Worm (Caenorhabditis elegans) whole organism, young adult: ENCODE results near the gene str-118.

Experiments used
- nfya-1 ChIP-seq: sonication (generic microtip); optimal IDR thresholded peaks from 2 replicates; lab custom pipeline; 2017; ENCODE audit warnings: antibody characterized with exemption, missing compliant biosample characterization, missing genetic modification characterization, borderline replicate concordance; ENCODE audit not compliant: insufficient read depth
- sea-2 ChIP-seq: fragments of 200-800 bp; sonication (Bioruptor generic); IDR thresholded peaks from 2 replicates; pipeline ENCODE4 v1.3.6; 2022; ENCODE audit warnings: missing genetic modification characterization, missing compliant biosample characterization

DNA sequence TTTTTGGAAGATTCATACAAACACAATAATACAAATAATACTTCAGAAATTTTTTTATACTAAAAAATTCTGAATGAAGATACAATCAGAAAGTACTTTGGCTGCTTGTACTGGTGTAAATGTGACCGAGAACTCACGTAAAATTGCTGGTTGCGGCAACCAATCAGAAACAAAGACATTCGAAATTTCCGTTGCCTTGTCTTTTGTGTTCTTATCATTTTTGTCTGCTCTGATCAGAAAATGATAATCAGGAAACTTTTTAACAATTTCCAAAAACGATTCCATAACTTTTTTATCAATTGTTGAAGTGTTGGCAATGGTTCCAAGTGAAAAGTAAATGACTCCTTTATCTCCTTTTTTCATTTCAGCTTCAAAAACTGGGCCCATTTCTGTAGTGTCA lies 45.0 kb downstream of the str-118 start:
- TF ChIP-seq nfya-1 (no peak), sea-2 (GFP tag; lab: Robert Waterston, UW) (no peak)
